Worm (Caenorhabditis elegans) whole organism, L3 larva: Measurements from ENCODE around the gene T24B8.7.

Experiments
- ama-1 ChIP-seq: fragments of 150-350 bp; optimal IDR thresholded peaks from 2 replicates; lab custom pipeline; 2018
- egl-5 ChIP-seq: fragments of 150-350 bp; optimal IDR thresholded peaks from 2 replicates; lab custom pipeline; 2017; ENCODE audit warnings: missing biosample characterization, missing genetic modification reagents, missing genetic modification characterization, inconsistent platforms
- elt-1 ChIP-seq: fragments of 150-350 bp; optimal IDR thresholded peaks from 2 replicates; lab custom pipeline; 2014; ENCODE audit warnings: missing biosample characterization, missing genetic modification characterization
- elt-2 ChIP-seq: sonication (generic microtip); optimal IDR thresholded peaks from 2 replicates; lab custom pipeline; 2016; ENCODE audit warnings: missing genetic modification reagents, mild to moderate bottlenecking, missing genetic modification characterization, missing compliant biosample characterization
- fkh-10 ChIP-seq: sonication (generic microtip); optimal IDR thresholded peaks from 2 replicates; lab custom pipeline; 2017; ENCODE audit warnings: missing biosample characterization, missing genetic modification reagents, missing genetic modification characterization
- nhr-67 ChIP-seq: fragments of 150-350 bp; optimal IDR thresholded peaks from 2 replicates; lab custom pipeline; 2014; ENCODE audit warnings: missing biosample characterization, missing genetic modification characterization
- nhr-76 ChIP-seq: fragments of 150-350 bp; sonication (generic microtip); optimal IDR thresholded peaks from 5 replicates; lab custom pipeline; 2014; ENCODE audit warnings: missing biosample characterization, missing genetic modification characterization
- nhr-77 ChIP-seq: fragments of 150-350 bp; optimal IDR thresholded peaks from 2 replicates; lab custom pipeline; 2014; ENCODE audit warnings: missing biosample characterization, missing genetic modification characterization
- pqm-1 ChIP-seq: fragments of 150-350 bp; optimal IDR thresholded peaks from 2 replicates; lab custom pipeline; 2017; ENCODE audit warnings: missing biosample characterization, missing genetic modification characterization, inconsistent platforms
- skn-1 ChIP-seq: fragments of 150-350 bp; optimal IDR thresholded peaks from 2 replicates; lab custom pipeline; 2014; ENCODE audit warnings: missing biosample characterization, missing genetic modification characterization
- snpc-4 ChIP-seq: fragments of 150-350 bp; optimal IDR thresholded peaks from 2 replicates; lab custom pipeline; 2014; ENCODE audit warnings: missing biosample characterization, missing genetic modification characterization
- unc-39 ChIP-seq: sonication (generic microtip); optimal IDR thresholded peaks from 4 replicates; lab custom pipeline; 2017; ENCODE audit warnings: missing biosample characterization, missing genetic modification characterization
- ztf-11 ChIP-seq: fragments of 150-350 bp; optimal IDR thresholded peaks from 2 replicates; lab custom pipeline; 2014; ENCODE audit warnings: missing biosample characterization, missing genetic modification characterization

DNA sequence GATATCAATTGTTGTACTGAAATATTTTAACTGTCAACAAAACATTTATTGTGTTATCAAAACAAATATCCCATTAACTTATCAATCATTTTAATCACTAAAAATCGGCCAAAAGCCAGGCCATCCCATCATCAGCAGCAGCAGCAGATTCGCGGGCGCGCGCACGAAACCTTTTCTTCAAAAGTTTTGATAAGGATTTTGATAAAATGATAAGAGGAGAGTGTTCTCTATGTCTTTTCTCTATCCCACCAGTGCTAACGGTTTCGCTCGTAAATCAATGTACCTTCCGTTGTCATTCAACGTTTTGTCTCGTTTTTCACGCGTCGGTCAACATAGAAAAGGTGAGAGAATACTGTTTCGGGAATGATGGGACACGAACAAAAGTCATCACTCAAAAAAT is 25.4 kb downstream of the T24B8.7 start:
- TF ChIP-seq skn-1 (tag; lab: Kevin White, UChicago): no peak
- TF ChIP-seq nhr-67 (tag; lab: Kevin White, UChicago): no peak
- TF ChIP-seq ama-1 (lab: Kevin White, UChicago): no peak
- no peak for TF ChIP-seq egl-5 (tag; lab: Kevin White, UChicago)
- no peak for TF ChIP-seq ztf-11
- TF ChIP-seq fkh-10: no peak
- TF ChIP-seq elt-2: no peak
- no peak for TF ChIP-seq elt-1 (tag; lab: Kevin White, UChicago)
- no peak for TF ChIP-seq snpc-4 (tag; lab: Kevin White, UChicago)
- no peak for TF ChIP-seq pqm-1 (tag; lab: Kevin White, UChicago)
- TF ChIP-seq nhr-77: no peak
- TF ChIP-seq nhr-76 (tag; lab: Kevin White, UChicago): no peak
- TF ChIP-seq unc-39: no peak
